Worm (Caenorhabditis elegans) whole organism, L3 larva: Measurements from ENCODE around the gene T07F12.4.

ENCODE experiments used
- R02D3.7 ChIP-seq: fragments of 150-350 bp; optimal IDR thresholded peaks from 2 replicates; lab custom pipeline; 2014; ENCODE audit warnings: missing biosample characterization, missing genetic modification characterization
- aly-2 ChIP-seq: fragments of 150-350 bp; optimal IDR thresholded peaks from 2 replicates; lab custom pipeline; 2014; ENCODE audit warnings: missing biosample characterization, missing genetic modification characterization
- ceh-16 ChIP-seq: sonication (generic microtip); optimal IDR thresholded peaks from 2 replicates; lab custom pipeline; 2017; ENCODE audit warnings: missing biosample characterization, missing genetic modification characterization
- ceh-82 ChIP-seq: fragments of 150-350 bp; optimal IDR thresholded peaks from 2 replicates; lab custom pipeline; 2014; ENCODE audit warnings: missing biosample characterization, missing genetic modification characterization
- ceh-9 ChIP-seq: sonication (generic microtip); optimal IDR thresholded peaks from 2 replicates; lab custom pipeline; 2018; ENCODE audit warnings: missing biosample characterization, missing genetic modification characterization
- egl-27 ChIP-seq: sonication (generic microtip); optimal IDR thresholded peaks from 4 replicates; lab custom pipeline; 2017; ENCODE audit warnings: missing biosample characterization, missing genetic modification reagents, missing genetic modification characterization
- egl-5 ChIP-seq: fragments of 150-350 bp; optimal IDR thresholded peaks from 2 replicates; lab custom pipeline; 2017; ENCODE audit warnings: missing biosample characterization, missing genetic modification reagents, missing genetic modification characterization, inconsistent platforms
- elt-1 ChIP-seq: fragments of 150-350 bp; optimal IDR thresholded peaks from 2 replicates; lab custom pipeline; 2014; ENCODE audit warnings: missing biosample characterization, missing genetic modification characterization
- elt-2 ChIP-seq: sonication (generic microtip); optimal IDR thresholded peaks from 2 replicates; lab custom pipeline; 2016; ENCODE audit warnings: missing genetic modification reagents, mild to moderate bottlenecking, missing genetic modification characterization, missing compliant biosample characterization
- fkh-10 ChIP-seq: sonication (generic microtip); optimal IDR thresholded peaks from 2 replicates; lab custom pipeline; 2017; ENCODE audit warnings: missing biosample characterization, missing genetic modification reagents, missing genetic modification characterization
- fos-1 ChIP-seq: fragments of 150-350 bp; optimal IDR thresholded peaks from 2 replicates; lab custom pipeline; 2014; ENCODE audit warnings: missing biosample characterization, missing genetic modification characterization
- jun-1 ChIP-seq: fragments of 150-350 bp; optimal IDR thresholded peaks from 2 replicates; lab custom pipeline; 2014; ENCODE audit warnings: missing biosample characterization, missing genetic modification reagents, missing genetic modification characterization
- lin-39 ChIP-seq: fragments of 150-350 bp; optimal IDR thresholded peaks from 2 replicates; lab custom pipeline; 2018; ENCODE audit warnings: missing biosample characterization, missing genetic modification reagents, missing genetic modification characterization
- lsy-12 ChIP-seq: sonication (generic microtip); optimal IDR thresholded peaks from 2 replicates; lab custom pipeline; 2016; ENCODE audit warnings: mild to moderate bottlenecking, missing genetic modification characterization, missing compliant biosample characterization
- mdl-1 ChIP-seq: fragments of 150-350 bp; optimal IDR thresholded peaks from 2 replicates; lab custom pipeline; 2014; ENCODE audit warnings: missing biosample characterization, missing genetic modification characterization
- nhr-11 ChIP-seq: fragments of 150-350 bp; optimal IDR thresholded peaks from 2 replicates; lab custom pipeline; 2014; ENCODE audit warnings: missing biosample characterization, missing genetic modification characterization
- nhr-25 ChIP-seq: sonication (generic microtip); optimal IDR thresholded peaks from 2 replicates; lab custom pipeline; 2017; ENCODE audit warnings: missing biosample characterization, missing genetic modification characterization
- nhr-67 ChIP-seq: fragments of 150-350 bp; optimal IDR thresholded peaks from 2 replicates; lab custom pipeline; 2014; ENCODE audit warnings: missing biosample characterization, missing genetic modification characterization
- nhr-76 ChIP-seq: fragments of 150-350 bp; sonication (generic microtip); optimal IDR thresholded peaks from 5 replicates; lab custom pipeline; 2014; ENCODE audit warnings: missing biosample characterization, missing genetic modification characterization
- pqm-1 ChIP-seq: fragments of 150-350 bp; optimal IDR thresholded peaks from 2 replicates; lab custom pipeline; 2017; ENCODE audit warnings: missing biosample characterization, missing genetic modification characterization, inconsistent platforms
- skn-1 ChIP-seq: fragments of 150-350 bp; optimal IDR thresholded peaks from 2 replicates; lab custom pipeline; 2014; ENCODE audit warnings: missing biosample characterization, missing genetic modification characterization
- snpc-4 ChIP-seq: fragments of 150-350 bp; optimal IDR thresholded peaks from 2 replicates; lab custom pipeline; 2014; ENCODE audit warnings: missing biosample characterization, missing genetic modification characterization
- tbx-2 ChIP-seq: sonication (generic microtip); optimal IDR thresholded peaks from 2 replicates; lab custom pipeline; 2016; ENCODE audit warnings: mild to moderate bottlenecking, missing genetic modification characterization, missing compliant biosample characterization
- ztf-4 ChIP-seq: fragments of 150-350 bp; optimal IDR thresholded peaks from 2 replicates; lab custom pipeline; 2014; ENCODE audit warnings: missing biosample characterization, missing genetic modification characterization

Gene T07F12.4

DNA sequence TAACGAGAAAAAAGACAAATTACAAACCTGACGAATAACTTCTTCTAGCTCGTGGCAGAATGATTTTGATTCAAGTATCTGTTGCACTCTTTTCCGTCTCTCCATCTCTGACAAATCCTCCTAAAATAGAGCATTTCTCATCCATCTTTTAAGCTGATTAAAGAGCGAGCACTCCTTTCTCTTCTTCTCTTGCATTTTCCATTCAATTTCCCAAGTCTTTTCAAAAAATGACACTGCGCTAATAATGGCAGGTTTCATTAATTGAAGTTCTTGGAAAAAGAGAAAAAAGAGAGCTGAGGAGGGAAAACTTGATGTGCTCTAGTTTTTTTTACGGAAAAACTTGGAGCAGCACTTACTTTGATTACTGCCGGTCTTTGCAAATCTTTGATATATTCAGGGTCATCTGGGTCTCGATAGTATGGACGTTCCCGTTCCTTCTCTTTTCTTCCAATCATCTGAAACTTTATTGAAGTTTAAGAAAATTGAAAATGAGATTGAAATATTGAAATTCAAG lies 41.0 kb downstream of the T07F12.4 start, which contains the start of gene add-1:
Gene add-1, minus strand, starts transcription at position 464 of the 514 bp plus-strand sequence.
- TF ChIP-seq R02D3.7 (tag; lab: Kevin White, UChicago) (no peak), mdl-1 (tag; lab: Kevin White, UChicago) (no peak), ceh-16 (tag; lab: Kevin White, UChicago) (no peak), tbx-2 (tag; lab: Kevin White, UChicago) (no peak), ztf-4 (tag; lab: Kevin White, UChicago) (no peak), lsy-12 (tag; lab: Kevin White, UChicago) (no peak), egl-27 (no peak), pqm-1 (tag; lab: Kevin White, UChicago) (no peak), aly-2 (tag; lab: Kevin White, UChicago) (no peak), lin-39 (no peak), nhr-76 (tag; lab: Kevin White, UChicago) (no peak), jun-1 (tag; lab: Kevin White, UChicago) (no peak), nhr-11 (tag; lab: Kevin White, UChicago) (no peak), fkh-10 (GFP tag; lab: Kevin White, UChicago) (no peak), fos-1 (no peak), nhr-67 (tag; lab: Kevin White, UChicago) (no peak), ceh-82 (tag; lab: Kevin White, UChicago) (no peak), ceh-9 (no peak)

ce11 chrX:4853060-4853459 lies 47.6 kb downstream of the T07F12.4 start, which contains the start of gene F39C12.1:
Gene F39C12.1, minus strand, starts transcription at chrX:4853195.
- TF ChIP-seq egl-5 (tag; lab: Kevin White, UChicago) (peak; percentile 36), elt-1 (tag; lab: Kevin White, UChicago) (peak; percentile 63), nhr-25 (peak; percentile 61), snpc-4 (tag; lab: Kevin White, UChicago) (no peak), skn-1 (tag; lab: Kevin White, UChicago) (no peak), pqm-1 (tag; lab: Kevin White, UChicago) (peak; percentile 72), elt-2 (tag; lab: Kevin White, UChicago) (peak; percentile 81)
- TF ChIP-seq, all 47 proteins: peak for 5
